Worm (Caenorhabditis elegans) whole organism, L2 larva: ENCODE data around the gene dhhc-9.

ENCODE experiments used
- C34F6.9 ChIP-seq: fragments of 150-350 bp; optimal IDR thresholded peaks from 2 replicates; lab custom pipeline; 2014; ENCODE audit warnings: missing biosample characterization, missing genetic modification characterization
- blmp-1 ChIP-seq: sonication (generic microtip); optimal IDR thresholded peaks from 2 replicates; lab custom pipeline; 2017; ENCODE audit warnings: missing genetic modification characterization, mild to moderate bottlenecking, missing compliant biosample characterization, antibody characterized with exemption, moderate library complexity; ENCODE audit not compliant: insufficient read depth
- egl-27 ChIP-seq: sonication (generic microtip); optimal IDR thresholded peaks from 3 replicates; lab custom pipeline; 2017; ENCODE audit warnings: missing biosample characterization, missing genetic modification reagents, missing genetic modification characterization
- fos-1 ChIP-seq: fragments of 150-350 bp; optimal IDR thresholded peaks from 2 replicates; lab custom pipeline; 2014; ENCODE audit warnings: missing biosample characterization, missing genetic modification characterization
- gmeb-1 ChIP-seq: fragments of 150-350 bp; optimal IDR thresholded peaks from 2 replicates; lab custom pipeline; 2014; ENCODE audit warnings: missing biosample characterization, missing genetic modification characterization
- mbf-1 ChIP-seq: sonication (generic microtip); optimal IDR thresholded peaks from 2 replicates; lab custom pipeline; 2017; ENCODE audit warnings: missing biosample characterization, missing genetic modification characterization
- nhr-11 ChIP-seq: fragments of 150-350 bp; optimal IDR thresholded peaks from 2 replicates; lab custom pipeline; 2014; ENCODE audit warnings: missing biosample characterization, missing genetic modification characterization
- nhr-25 ChIP-seq: fragments of 150-350 bp; sonication (generic microtip); optimal IDR thresholded peaks from 3 replicates; lab custom pipeline; 2014; ENCODE audit warnings: missing biosample characterization, missing genetic modification characterization
- nhr-6 ChIP-seq: fragments of 150-350 bp; optimal IDR thresholded peaks from 2 replicates; lab custom pipeline; 2014; ENCODE audit warnings: missing biosample characterization, missing genetic modification characterization
- snpc-4 ChIP-seq: fragments of 150-350 bp; optimal IDR thresholded peaks from 2 replicates; lab custom pipeline; 2014; ENCODE audit warnings: missing biosample characterization, missing genetic modification characterization
- unc-39 ChIP-seq: fragments of 150-350 bp; optimal IDR thresholded peaks from 2 replicates; lab custom pipeline; 2014; ENCODE audit warnings: missing biosample characterization, missing genetic modification characterization

- TF ChIP-seq fos-1 (tag; lab: Kevin White, UChicago) (peak; percentile 93), nhr-11 (tag; lab: Kevin White, UChicago) (no peak), mbf-1 (no peak), nhr-6 (tag; lab: Kevin White, UChicago) (peak; percentile 9), gmeb-1 (no peak), nhr-25 (tag; lab: Kevin White, UChicago) (peak; percentile 30), blmp-1 (peak; percentile 36), snpc-4 (tag; lab: Kevin White, UChicago) (no peak), egl-27 (peak; percentile 19), C34F6.9 (tag; lab: Kevin White, UChicago) (peak; percentile 59), unc-39 (tag; lab: Kevin White, UChicago) (no peak)
Observed at ce11 chrX:2432459-2432858, 30.6 kb upstream of the dhhc-9 start.
